Fruit fly (Drosophila melanogaster) whole organism, embryonic: ENCODE data around the gene fru.
A peak's percentile ranks its signal among the peaks of the same experiment; 100 is the strongest.

Source experiments
- Antp ChIP-seq: fragments of 200-800 bp; sonication (Bioruptor generic); optimal IDR thresholded peaks from 3 replicates; lab custom pipeline; 2016; ENCODE audit warnings: missing biosample characterization, missing genetic modification characterization
- CG10274 ChIP-seq: fragments of 200-800 bp; sonication (Bioruptor generic); optimal IDR thresholded peaks from 3 replicates; lab custom pipeline; 2017; ENCODE audit warnings: missing biosample characterization, mild to moderate bottlenecking, missing genetic modification characterization
- CG10979 ChIP-seq: fragments of 200-800 bp; sonication (Bioruptor generic); optimal IDR thresholded peaks from 2 replicates; lab custom pipeline; 2018; ENCODE audit warnings: missing biosample characterization, mild to moderate bottlenecking, missing genetic modification characterization, moderate library complexity
- CG11456 ChIP-seq: fragments of 200-800 bp; sonication (Bioruptor generic); IDR thresholded peaks from 3 replicates; pipeline ENCODE4 v1.3.6; 2022; ENCODE audit warnings: missing biosample characterization, missing genetic modification characterization
- CG12942 ChIP-seq: fragments of 200-800 bp; sonication (Bioruptor generic); optimal IDR thresholded peaks from 3 replicates; lab custom pipeline; 2016; ENCODE audit warnings: missing biosample characterization, missing genetic modification characterization
- CG14667 ChIP-seq: fragments of 200-800 bp; sonication (Bioruptor generic); IDR thresholded peaks from 2 replicates; pipeline ENCODE4 v1.3.6; 2022; ENCODE audit warnings: missing biosample characterization, missing genetic modification characterization
- CG15073 ChIP-seq: fragments of 200-800 bp; sonication (Bioruptor generic); optimal IDR thresholded peaks from 2 replicates; lab custom pipeline; 2016; ENCODE audit warnings: missing biosample characterization, missing genetic modification characterization
- CG1603 ChIP-seq: fragments of 200-800 bp; sonication (Bioruptor generic); optimal IDR thresholded peaks from 2 replicates; lab custom pipeline; 2019; ENCODE audit warnings: missing biosample characterization, mild to moderate bottlenecking, missing genetic modification characterization, moderate library complexity
- CG17568 ChIP-seq: fragments of 200-800 bp; sonication (Bioruptor generic); optimal IDR thresholded peaks from 2 replicates; lab custom pipeline; 2018; ENCODE audit warnings: missing biosample characterization, mild to moderate bottlenecking, missing genetic modification characterization, moderate library complexity
- CG17912 ChIP-seq: fragments of 200-800 bp; sonication (Bioruptor generic); optimal IDR thresholded peaks from 2 replicates; lab custom pipeline; 2018; ENCODE audit warnings: missing biosample characterization, mild to moderate bottlenecking, missing genetic modification characterization
- CG1792 ChIP-seq: fragments of 200-800 bp; sonication (Bioruptor generic); optimal IDR thresholded peaks from 2 replicates; lab custom pipeline; 2016; ENCODE audit warnings: missing biosample characterization, missing genetic modification characterization
- CG2129 ChIP-seq: fragments of 200-800 bp; sonication (Bioruptor generic); IDR thresholded peaks from 2 replicates; pipeline ENCODE4 v1.3.6; 2022; ENCODE audit warnings: missing biosample characterization, missing genetic modification characterization; ENCODE audit not compliant: partially characterized antibody
- CG3726 ChIP-seq: fragments of 200-800 bp; sonication (Bioruptor generic); IDR thresholded peaks from 3 replicates; pipeline ENCODE4, ENCODE4 v1.3.6; 2022; ENCODE audit warnings: missing biosample characterization, missing genetic modification characterization
- CG3838 ChIP-seq: fragments of 200-800 bp; sonication (Bioruptor generic); optimal IDR thresholded peaks from 3 replicates; lab custom pipeline; 2016; ENCODE audit warnings: missing biosample characterization, missing genetic modification characterization
- CG4854 ChIP-seq: fragments of 200-800 bp; sonication (Bioruptor generic); optimal IDR thresholded peaks from 2 replicates; lab custom pipeline; 2016; ENCODE audit warnings: missing biosample characterization, missing genetic modification characterization, inconsistent platforms
- CG6683 ChIP-seq: fragments of 200-800 bp; sonication (Bioruptor generic); optimal IDR thresholded peaks from 2 replicates; lab custom pipeline; 2017; ENCODE audit warnings: missing biosample characterization, mild to moderate bottlenecking, missing genetic modification characterization, missing genetic modification reagents
- CG8089 ChIP-seq: fragments of 200-800 bp; sonication (Bioruptor generic); optimal IDR thresholded peaks from 3 replicates; lab custom pipeline; 2016; ENCODE audit warnings: missing biosample characterization, missing genetic modification characterization
- CG9437 ChIP-seq: fragments of 200-800 bp; sonication (Bioruptor generic); optimal IDR thresholded peaks from 2 replicates; lab custom pipeline; 2018; ENCODE audit warnings: missing biosample characterization, mild to moderate bottlenecking, missing genetic modification characterization
- CHES-1-like ChIP-seq: fragments of 200-800 bp; sonication (Bioruptor generic); optimal IDR thresholded peaks from 2 replicates; lab custom pipeline; 2016; ENCODE audit warnings: missing biosample characterization, missing genetic modification characterization
- D19B ChIP-seq: fragments of 200-800 bp; sonication (Bioruptor generic); optimal IDR thresholded peaks from 2 replicates; lab custom pipeline; 2017; ENCODE audit warnings: missing biosample characterization, mild to moderate bottlenecking, missing genetic modification characterization
- Deaf1 ChIP-seq: fragments of 200-800 bp; optimal IDR thresholded peaks from 3 replicates; lab custom pipeline; 2019; ENCODE audit warnings: missing biosample characterization, mild to moderate bottlenecking, missing genetic modification characterization, moderate library complexity
- ERR ChIP-seq: fragments of 200-800 bp; sonication (Bioruptor generic); optimal IDR thresholded peaks from 2 replicates; lab custom pipeline; 2016; ENCODE audit warnings: missing biosample characterization, missing genetic modification characterization
- Ets65A ChIP-seq: fragments of 200-800 bp; sonication (Bioruptor generic); peaks from one replicate; lab custom pipeline; 2016; ENCODE audit warnings: missing biosample characterization, missing genetic modification characterization
- Mes4 ChIP-seq: fragments of 200-800 bp; sonication (Bioruptor generic); optimal IDR thresholded peaks from 2 replicates; lab custom pipeline; 2016; ENCODE audit warnings: missing biosample characterization, missing genetic modification characterization
- Nf-YB ChIP-seq: fragments of 200-800 bp; sonication (Bioruptor generic); optimal IDR thresholded peaks from 3 replicates; lab custom pipeline; 2019; ENCODE audit warnings: missing biosample characterization, mild to moderate bottlenecking, missing genetic modification characterization, moderate library complexity
- Oaz ChIP-seq: fragments of 200-800 bp; sonication (Bioruptor generic); IDR thresholded peaks from 2 replicates; pipeline ENCODE4 v1.3.6; 2022; ENCODE audit warnings: missing biosample characterization, missing genetic modification characterization
- Rfx ChIP-seq: fragments of 200-800 bp; sonication (Bioruptor generic); IDR thresholded peaks from 2 replicates; pipeline ENCODE4 v1.3.6; 2022; ENCODE audit warnings: missing biosample characterization, missing genetic modification characterization
- Sin3A ChIP-seq: fragments of >200 bp; optimal IDR thresholded peaks from 2 replicates; lab custom pipeline; 2018
- Ssrp ChIP-seq: fragments of 200-800 bp; sonication (Bioruptor generic); optimal IDR thresholded peaks from 2 replicates; lab custom pipeline; 2018; ENCODE audit warnings: missing biosample characterization, mild to moderate bottlenecking, missing genetic modification characterization, moderate library complexity
- TFAM ChIP-seq: fragments of 200-800 bp; sonication (Bioruptor generic); optimal IDR thresholded peaks from 2 replicates; lab custom pipeline; 2017; ENCODE audit warnings: missing biosample characterization, missing genetic modification characterization, inconsistent platforms
- Taf1 ChIP-seq: fragments of 200-800 bp; sonication (Bioruptor generic); IDR thresholded peaks from 2 replicates; pipeline ENCODE4 v1.3.6; 2022; ENCODE audit warnings: missing biosample characterization, missing genetic modification characterization
- Tbp ChIP-seq: fragments of >200 bp; optimal IDR thresholded peaks from 2 replicates; lab custom pipeline; 2018; ENCODE audit warnings: missing biosample characterization, missing genetic modification characterization
- bbx ChIP-seq: fragments of 200-800 bp; sonication (Bioruptor generic); IDR thresholded peaks from 2 replicates; pipeline ENCODE4 v1.3.6; 2022; ENCODE audit warnings: missing biosample characterization, missing genetic modification characterization; ENCODE audit not compliant: partially characterized antibody
- btn ChIP-seq: fragments of 200-800 bp; sonication (Bioruptor generic); optimal IDR thresholded peaks from 2 replicates; lab custom pipeline; 2016; ENCODE audit warnings: missing biosample characterization, missing genetic modification characterization
- cas ChIP-seq: fragments of 200-800 bp; sonication (Bioruptor generic); IDR thresholded peaks from 2 replicates; pipeline ENCODE4 v1.3.6; 2022; ENCODE audit warnings: missing biosample characterization, missing genetic modification characterization
- cato ChIP-seq: fragments of 200-800 bp; sonication (Bioruptor generic); optimal IDR thresholded peaks from 2 replicates; lab custom pipeline; 2016; ENCODE audit warnings: missing biosample characterization, missing genetic modification characterization, borderline replicate concordance
- croc ChIP-seq: fragments of 200-800 bp; sonication (Bioruptor generic); conservative IDR thresholded peaks from 3 replicates; pipeline ENCODE4 v1.3.6; 2022; ENCODE audit warnings: missing biosample characterization, missing genetic modification characterization
- en ChIP-seq: fragments of 200-800 bp; sonication (Bioruptor generic); optimal IDR thresholded peaks from 2 replicates; lab custom pipeline; 2016; ENCODE audit warnings: missing biosample characterization, missing genetic modification characterization
- eyg ChIP-seq: fragments of 200-800 bp; sonication (Bioruptor generic); optimal IDR thresholded peaks from 3 replicates; lab custom pipeline; 2016; ENCODE audit warnings: missing biosample characterization, missing genetic modification characterization
- gcm ChIP-seq: fragments of 200-800 bp; sonication (Bioruptor generic); optimal IDR thresholded peaks from 2 replicates; lab custom pipeline; 2019; ENCODE audit warnings: missing biosample characterization, mild to moderate bottlenecking, missing genetic modification characterization, moderate library complexity
- nerfin-2 ChIP-seq: fragments of 200-800 bp; sonication (Bioruptor generic); IDR thresholded peaks from 2 replicates; pipeline ENCODE4 v1.3.6; 2022; ENCODE audit warnings: missing biosample characterization, missing genetic modification characterization; ENCODE audit not compliant: partially characterized antibody
- otp ChIP-seq: fragments of 200-800 bp; sonication (Bioruptor generic); IDR thresholded peaks from 3 replicates; pipeline ENCODE4, ENCODE4 v1.3.6; 2022; ENCODE audit warnings: missing biosample characterization, missing genetic modification characterization
- pros ChIP-seq: fragments of 200-800 bp; sonication (Bioruptor generic); optimal IDR thresholded peaks from 3 replicates; lab custom pipeline; 2019; ENCODE audit warnings: missing biosample characterization, mild to moderate bottlenecking, missing genetic modification characterization, moderate library complexity
- rib ChIP-seq: fragments of 200-800 bp; sonication (Bioruptor generic); IDR thresholded peaks from 2 replicates; pipeline ENCODE4 v1.3.6; 2022; ENCODE audit warnings: missing biosample characterization, missing genetic modification characterization
- sens ChIP-seq: fragments of 200-800 bp; sonication (Bioruptor generic); peaks from one replicate; lab custom pipeline; 2016; ENCODE audit warnings: missing biosample characterization, missing genetic modification characterization
- sens-2 ChIP-seq: fragments of 200-800 bp; sonication (Bioruptor generic); IDR thresholded peaks from 2 replicates; pipeline ENCODE4 v1.3.6; 2022; ENCODE audit warnings: missing biosample characterization, missing genetic modification characterization
- trem ChIP-seq: fragments of 200-800 bp; optimal IDR thresholded peaks from 3 replicates; lab custom pipeline; 2019; ENCODE audit warnings: missing biosample characterization, mild to moderate bottlenecking, missing genetic modification characterization, moderate library complexity
- trh ChIP-seq: fragments of 200-800 bp; sonication (Bioruptor generic); optimal IDR thresholded peaks from 2 replicates; lab custom pipeline; 2016; ENCODE audit warnings: missing biosample characterization, missing genetic modification characterization
- ttk ChIP-seq: fragments of 200-800 bp; sonication (Bioruptor generic); IDR thresholded peaks from 2 replicates; pipeline ENCODE4 v2.1.2; 2022; ENCODE audit warnings: missing biosample characterization, missing genetic modification characterization
- vvl ChIP-seq: fragments of 200-800 bp; sonication (Bioruptor generic); IDR thresholded peaks from 2 replicates; pipeline ENCODE4 v1.3.6; 2022; ENCODE audit warnings: missing biosample characterization, missing genetic modification characterization
- wdn ChIP-seq: fragments of 200-800 bp; sonication (Bioruptor generic); IDR thresholded peaks from 2 replicates; pipeline ENCODE4 v1.3.6; 2022; ENCODE audit warnings: missing biosample characterization, missing genetic modification characterization
- zen ChIP-seq: fragments of 200-800 bp; sonication (Bioruptor generic); optimal IDR thresholded peaks from 3 replicates; lab custom pipeline; 2018; ENCODE audit warnings: missing biosample characterization, mild to moderate bottlenecking, missing genetic modification characterization, moderate library complexity
- zfh2 ChIP-seq: fragments of 200-800 bp; sonication (Bioruptor generic); optimal IDR thresholded peaks from 2 replicates; lab custom pipeline; 2016; ENCODE audit warnings: missing biosample characterization, missing genetic modification characterization

Gene fru

dm6 chr3R:18381014-18381512 is 164.3 kb downstream of the fru start, which contains the start of gene CG7675 (continued):
- TF ChIP-seq pros (GFP tag; lab: Kevin White, UChicago) (peak; percentile 56), Sin3A (lab: Kevin White, UChicago) (no peak), CG2129 (GFP tag; lab: Robert Waterston, UW) (no peak), CG3838 (GFP tag; lab: Kevin White, UChicago) (no peak), Taf1 (GFP tag; lab: Robert Waterston, UW) (no peak), cas (GFP tag; lab: Robert Waterston, UW) (no peak), Tbp (no peak), en (GFP tag; lab: Kevin White, UChicago) (no peak), cato (GFP tag; lab: Kevin White, UChicago) (no peak), CG12942 (no peak), ERR (GFP tag; lab: Kevin White, UChicago) (no peak), CG15073 (GFP tag; lab: Kevin White, UChicago) (no peak), CG11456 (no peak), zfh2 (GFP tag; lab: Kevin White, UChicago) (no peak), btn (GFP tag; lab: Kevin White, UChicago) (no peak), ttk (GFP tag; lab: Robert Waterston, UW) (no peak), Deaf1 (tag; lab: Kevin White, UChicago) (peak; percentile 93), TFAM (GFP tag; lab: Kevin White, UChicago) (no peak), CG4854 (GFP tag; lab: Kevin White, UChicago) (no peak), CG3726 (GFP tag; lab: Robert Waterston, UW) (no peak), CG6683 (GFP tag; lab: Kevin White, UChicago) (no peak), eyg (GFP tag; lab: Kevin White, UChicago) (no peak), nerfin-2 (GFP tag; lab: Robert Waterston, UW) (no peak), vvl (peak; percentile 64), CG1792 (GFP tag; lab: Kevin White, UChicago) (no peak), croc (no peak), sens-2 (0 out of 2 replicates have a peak, but pooled peaks have one; percentile 44), Mes4 (no peak), sens (peak; percentile 46), Oaz (GFP tag; lab: Robert Waterston, UW) (no peak), D19B (no peak), Nf-YB (GFP tag; lab: Kevin White, UChicago) (no peak), wdn (no peak), Ets65A (peak; percentile 81), gcm (GFP tag; lab: Kevin White, UChicago) (no peak), CG14667 (GFP tag; lab: Robert Waterston, UW) (no peak), trem (tag; lab: Kevin White, UChicago) (no peak), CG8089 (GFP tag; lab: Kevin White, UChicago) (no peak), trh (GFP tag; lab: Kevin White, UChicago) (no peak), bbx (GFP tag; lab: Robert Waterston, UW) (0 out of 2 replicates have a peak, but pooled peaks have one; percentile 37), otp (GFP tag; lab: Robert Waterston, UW) (no peak), CG1603 (no peak), Ssrp (tag; lab: Kevin White, UChicago) (no peak), CG9437 (GFP tag; lab: Kevin White, UChicago) (no peak), CG10274 (GFP tag; lab: Kevin White, UChicago) (no peak), Rfx (GFP tag; lab: Robert Waterston, UW) (no peak), rib (GFP tag; lab: Robert Waterston, UW) (peak; percentile 42; the same call in 1 of the 2 replicates), CHES-1-like (GFP tag; lab: Kevin White, UChicago) (no peak), Antp (GFP tag; lab: Kevin White, UChicago) (no peak), CG17568 (GFP tag; lab: Kevin White, UChicago) (no peak), CG10979 (tag; lab: Kevin White, UChicago) (peak; percentile 77), zen (no peak), CG17912 (no peak)
